Worm (Caenorhabditis elegans) whole organism, L1 larva: ENCODE data around the gene clec-73.
A peak's percentile ranks its signal among the peaks of the same experiment; 100 is the strongest.

Experiments used
- C34B4.2 ChIP-seq: sonication (generic microtip); optimal IDR thresholded peaks from 2 replicates; lab custom pipeline; 2017; ENCODE audit warnings: mild to moderate bottlenecking, missing genetic modification characterization, missing compliant biosample characterization
- F16B12.6 ChIP-seq: fragments of 150-350 bp; optimal IDR thresholded peaks from 2 replicates; lab custom pipeline; 2014; ENCODE audit warnings: missing biosample characterization, missing genetic modification characterization
- alr-1 ChIP-seq: fragments of 200-800 bp; sonication (Bioruptor generic); optimal IDR thresholded peaks from 2 replicates; lab custom pipeline; 2018; ENCODE audit warnings: borderline replicate concordance, mild to moderate bottlenecking, missing genetic modification characterization, missing compliant biosample characterization
- aly-2 ChIP-seq: fragments of 150-350 bp; optimal IDR thresholded peaks from 2 replicates; lab custom pipeline; 2014; ENCODE audit warnings: missing biosample characterization, missing genetic modification characterization
- ama-1 ChIP-seq: fragments of 150-350 bp; optimal IDR thresholded peaks from 2 replicates; lab custom pipeline; 2014
- ceh-82 ChIP-seq, 3 experiments: fragments of 150-350 bp in 1 of 3; sonication (generic microtip) in 2 of 3; optimal IDR thresholded peaks; 2 replicates each; lab custom pipeline; 2014 to 2017; ENCODE audit warnings: missing biosample characterization in 3 of 3, missing genetic modification characterization in 3 of 3
- ceh-88 ChIP-seq: fragments of 200-800 bp; sonication (Bioruptor generic); IDR thresholded peaks from 2 replicates; pipeline ENCODE4 v1.3.6; 2022; ENCODE audit warnings: missing genetic modification characterization, missing compliant biosample characterization
- ces-1 ChIP-seq: fragments of 150-350 bp; optimal IDR thresholded peaks from 2 replicates; lab custom pipeline; 2014; ENCODE audit warnings: missing biosample characterization, missing genetic modification reagents, missing genetic modification characterization
- dpl-1 ChIP-seq, 3 experiments: fragments of 150-350 bp in 2 of 3; sonication (generic microtip) in 1 of 3; optimal IDR thresholded peaks; 2 replicates each; lab custom pipeline; 2014 to 2017; ENCODE audit warnings: missing biosample characterization in 3 of 3, missing genetic modification characterization in 3 of 3, missing genetic modification reagents in 3 of 3
- dsc-1 ChIP-seq: sonication (generic microtip); optimal IDR thresholded peaks from 2 replicates; lab custom pipeline; 2016; ENCODE audit warnings: mild to moderate bottlenecking, missing genetic modification characterization, missing compliant biosample characterization
- egl-13 ChIP-seq: sonication (generic microtip); optimal IDR thresholded peaks from 2 replicates; lab custom pipeline; 2016; ENCODE audit warnings: missing genotype, missing genetic modification reagents, missing genetic modification characterization, missing compliant biosample characterization
- elt-3 ChIP-seq, 6 experiments: fragments of 150-350 bp in 1 of 6; sonication (generic microtip); optimal IDR thresholded peaks; 2 replicates each; lab custom pipeline; 2017 to 2018; ENCODE audit warnings: missing biosample characterization in 6 of 6, missing genetic modification characterization in 6 of 6, inconsistent platforms in 1 of 6
- fkh-10 ChIP-seq: sonication (generic microtip); optimal IDR thresholded peaks from 2 replicates; lab custom pipeline; 2017; ENCODE audit warnings: missing biosample characterization, missing genetic modification reagents, missing genetic modification characterization
- fkh-4 ChIP-seq: sonication (generic microtip); optimal IDR thresholded peaks from 2 replicates; lab custom pipeline; 2016; ENCODE audit warnings: missing compliant biosample characterization, missing genetic modification characterization, borderline replicate concordance
- fkh-8 ChIP-seq: sonication (generic microtip); optimal IDR thresholded peaks from 2 replicates; lab custom pipeline; 2016; ENCODE audit warnings: mild to moderate bottlenecking, missing genetic modification characterization, missing compliant biosample characterization
- fos-1 ChIP-seq: fragments of 150-350 bp; optimal IDR thresholded peaks from 2 replicates; lab custom pipeline; 2014; ENCODE audit warnings: missing biosample characterization, missing genetic modification characterization
- irx-1 ChIP-seq: sonication (generic microtip); optimal IDR thresholded peaks from 2 replicates; lab custom pipeline; 2016; ENCODE audit warnings: missing genetic modification characterization, missing compliant biosample characterization
- isw-1 ChIP-seq: fragments of 200-800 bp; sonication (Bioruptor generic); IDR thresholded peaks from 2 replicates; pipeline ENCODE4 v1.3.6; 2022; ENCODE audit warnings: missing genetic modification characterization, missing compliant biosample characterization
- jun-1 ChIP-seq: fragments of 150-350 bp; optimal IDR thresholded peaks from 2 replicates; lab custom pipeline; 2014; ENCODE audit warnings: missing biosample characterization, missing genetic modification reagents, missing genetic modification characterization
- lin-13 ChIP-seq: fragments of 150-350 bp; optimal IDR thresholded peaks from 2 replicates; lab custom pipeline; 2014; ENCODE audit warnings: missing biosample characterization, missing genetic modification reagents, missing genetic modification characterization
- lin-14 ChIP-seq: fragments of 200-800 bp; sonication (Bioruptor generic); optimal IDR thresholded peaks from 2 replicates; lab custom pipeline; 2018; ENCODE audit warnings: mild to moderate bottlenecking, missing genetic modification characterization, moderate library complexity, missing compliant biosample characterization
- lin-15B ChIP-seq: fragments of 150-350 bp; sonication (generic microtip); optimal IDR thresholded peaks from 3 replicates; lab custom pipeline; 2014; ENCODE audit warnings: missing biosample characterization, missing genetic modification characterization
- lin-35 ChIP-seq, 2 experiments: fragments of 150-350 bp; optimal IDR thresholded peaks; 2 replicates each; lab custom pipeline; 2014; ENCODE audit warnings: missing biosample characterization in 2 of 2, missing genetic modification characterization in 2 of 2, missing genetic modification reagents in 2 of 2
- lsy-2 ChIP-seq, 2 experiments: fragments of 150-350 bp; optimal IDR thresholded peaks; 2 replicates each; lab custom pipeline; 2014; ENCODE audit warnings: missing biosample characterization in 2 of 2, missing genetic modification characterization in 2 of 2
- mab-9 ChIP-seq: fragments of 200-800 bp; sonication (Bioruptor generic); IDR thresholded peaks from 2 replicates; pipeline ENCODE4 v1.3.6; 2022; ENCODE audit warnings: missing genetic modification reagents, missing genetic modification characterization, missing compliant biosample characterization
- nhr-11 ChIP-seq: fragments of 150-350 bp; optimal IDR thresholded peaks from 2 replicates; lab custom pipeline; 2014; ENCODE audit warnings: missing biosample characterization, missing genetic modification characterization
- nhr-12 ChIP-seq: sonication (generic microtip); optimal IDR thresholded peaks from 2 replicates; lab custom pipeline; 2017; ENCODE audit warnings: missing biosample characterization, missing genetic modification characterization
- nhr-19 ChIP-seq: fragments of 200-800 bp; sonication (Bioruptor generic); conservative IDR thresholded peaks from 2 replicates; pipeline ENCODE4 v1.3.6; 2022; ENCODE audit warnings: missing genetic modification characterization, missing compliant biosample characterization
- nhr-20 ChIP-seq: sonication (generic microtip); optimal IDR thresholded peaks from 2 replicates; lab custom pipeline; 2016; ENCODE audit warnings: mild to moderate bottlenecking, missing genetic modification characterization, missing compliant biosample characterization
- nhr-28 ChIP-seq: fragments of 150-350 bp; optimal IDR thresholded peaks from 2 replicates; lab custom pipeline; 2014; ENCODE audit warnings: missing biosample characterization, missing genetic modification characterization
- nhr-71 ChIP-seq: sonication (generic microtip); optimal IDR thresholded peaks from 2 replicates; lab custom pipeline; 2016; ENCODE audit warnings: mild to moderate bottlenecking, missing genetic modification characterization, moderate library complexity, missing compliant biosample characterization
- nhr-76 ChIP-seq: sonication (generic microtip); optimal IDR thresholded peaks from 2 replicates; lab custom pipeline; 2017; ENCODE audit warnings: missing biosample characterization, missing genetic modification characterization
- pag-3 ChIP-seq: sonication (generic microtip); optimal IDR thresholded peaks from 2 replicates; lab custom pipeline; 2017; ENCODE audit warnings: missing genetic modification characterization, mild to moderate bottlenecking, missing compliant biosample characterization, antibody characterized with exemption, borderline replicate concordance; ENCODE audit not compliant: insufficient read depth
- pqm-1 ChIP-seq: sonication (generic microtip); optimal IDR thresholded peaks from 3 replicates; lab custom pipeline; 2017; ENCODE audit warnings: missing biosample characterization, missing genetic modification characterization
- rnt-1 ChIP-seq: sonication (generic microtip); optimal IDR thresholded peaks from 2 replicates; lab custom pipeline; 2016; ENCODE audit warnings: mild to moderate bottlenecking, missing genetic modification characterization, moderate library complexity, missing compliant biosample characterization
- snu-23 ChIP-seq: sonication (generic microtip); optimal IDR thresholded peaks from 2 replicates; lab custom pipeline; 2016; ENCODE audit warnings: missing genetic modification characterization, missing compliant biosample characterization
- sptf-1 ChIP-seq: fragments of 150-350 bp; optimal IDR thresholded peaks from 2 replicates; lab custom pipeline; 2014; ENCODE audit warnings: missing biosample characterization, missing genetic modification characterization
- swsn-7 ChIP-seq: sonication (generic microtip); optimal IDR thresholded peaks from 2 replicates; lab custom pipeline; 2016; ENCODE audit warnings: missing genetic modification characterization, missing compliant biosample characterization
- tlp-1 ChIP-seq: fragments of 150-350 bp; optimal IDR thresholded peaks from 2 replicates; lab custom pipeline; 2014; ENCODE audit warnings: missing biosample characterization, missing genetic modification characterization
- unc-62 ChIP-seq: fragments of 150-350 bp; optimal IDR thresholded peaks from 2 replicates; lab custom pipeline; 2014; ENCODE audit warnings: missing biosample characterization, missing genetic modification reagents, missing genetic modification characterization
- unc-86 ChIP-seq: sonication (generic microtip); optimal IDR thresholded peaks from 2 replicates; lab custom pipeline; 2016; ENCODE audit warnings: missing genetic modification characterization, missing compliant biosample characterization
- unc-98 ChIP-seq: fragments of 200-800 bp; sonication (Bioruptor generic); IDR thresholded peaks from 2 replicates; pipeline ENCODE4 v1.3.6; 2022; ENCODE audit warnings: missing genetic modification characterization, missing compliant biosample characterization
- vab-15 ChIP-seq: sonication (generic microtip); optimal IDR thresholded peaks from 2 replicates; lab custom pipeline; 2017; ENCODE audit warnings: missing genotype, mild to moderate bottlenecking, missing genetic modification characterization, missing compliant biosample characterization
- xbp-1 ChIP-seq: sonication (generic microtip); optimal IDR thresholded peaks from 2 replicates; lab custom pipeline; 2016; ENCODE audit warnings: missing genetic modification characterization, missing compliant biosample characterization
- zag-1 ChIP-seq: fragments of 150-350 bp; optimal IDR thresholded peaks from 2 replicates; lab custom pipeline; 2014; ENCODE audit warnings: missing biosample characterization, missing genetic modification characterization
- zip-4 ChIP-seq: fragments of 200-800 bp; sonication (Bioruptor generic); optimal IDR thresholded peaks from 2 replicates; lab custom pipeline; 2018; ENCODE audit warnings: mild to moderate bottlenecking, missing genetic modification characterization, moderate library complexity, missing compliant biosample characterization
- ztf-4 ChIP-seq: fragments of 150-350 bp; optimal IDR thresholded peaks from 2 replicates; lab custom pipeline; 2014; ENCODE audit warnings: missing biosample characterization, missing genetic modification characterization

Gene clec-73

ce11 chrIV:3994318-3994717 lies 38.3 kb upstream of the clec-73 start, which contains the start of gene F47C12.13:
TSS of gene F47C12.13 (minus strand) at chrIV:3994418.
- TF ChIP-seq zag-1 (tag; lab: Kevin White, UChicago) (no peak), pqm-1 (tag; lab: Kevin White, UChicago) (no peak), unc-62 (GFP tag; lab: Kevin White, UChicago) (no peak), swsn-7 (tag; lab: Kevin White, UChicago) (no peak), F16B12.6 (tag; lab: Kevin White, UChicago) (no peak), fos-1 (tag; lab: Kevin White, UChicago) (no peak), rnt-1 (no peak), ces-1 (no peak), dsc-1 (no peak), nhr-76 (tag; lab: Kevin White, UChicago) (no peak)

ce11 chrIV:3993292-3993691 lies 37.3 kb upstream of the clec-73 start, which contains the start of gene F47C12.6:
TSS of gene F47C12.6 (minus strand) at chrIV:3993392.
- TF ChIP-seq ama-1 (lab: Kevin White, UChicago) (no peak), unc-98 (GFP tag; lab: Robert Waterston, UW) (no peak), dsc-1 (no peak), elt-3 (tag; optimal IDR thresholded peaks at IDR 0.05; lab: Kevin White, UChicago) (no peak), zip-4 (no peak), jun-1 (tag; lab: Kevin White, UChicago) (no peak), fkh-10 (GFP tag; lab: Kevin White, UChicago) (no peak), unc-86 (tag; lab: Kevin White, UChicago) (no peak), nhr-12 (tag; lab: Kevin White, UChicago) (no peak), nhr-71 (tag; lab: Kevin White, UChicago) (no peak), lin-35 (GFP tag; optimal IDR thresholded peaks at IDR 0.05; lab: Kevin White, UChicago) (no peak)
- TF ChIP-seq, all 84 proteins: peak for 0

ce11 chrIV:3988638-3989152 lies 32.7 kb upstream of the clec-73 start, which contains the start of gene clec-78:
TSS of gene clec-78 (plus strand) at chrIV:3989102.
- no peak for TF ChIP-seq sptf-1
- TF ChIP-seq ztf-4 (tag; lab: Kevin White, UChicago), result no peak
- TF ChIP-seq nhr-20 (tag; lab: Kevin White, UChicago), result no peak
- no peak for TF ChIP-seq unc-86 (tag; lab: Kevin White, UChicago)
- no peak for TF ChIP-seq nhr-19 (GFP tag; lab: Robert Waterston, UW)
- no peak for TF ChIP-seq pag-3 (tag; lab: Kevin White, UChicago)
- no peak for TF ChIP-seq elt-3 (tag; optimal IDR thresholded peaks at IDR 0.05; lab: Kevin White, UChicago)
- peak; percentile 87 for TF ChIP-seq tlp-1 (tag; lab: Kevin White, UChicago)
- no peak for TF ChIP-seq nhr-12 (tag; lab: Kevin White, UChicago)
- no peak for TF ChIP-seq nhr-28 (tag; lab: Kevin White, UChicago)
- TF ChIP-seq C34B4.2 (tag; lab: Kevin White, UChicago), result no peak
- TF ChIP-seq vab-15, result no peak
- peak; percentile 98 for TF ChIP-seq jun-1 (tag; lab: Kevin White, UChicago)
- TF ChIP-seq isw-1, result no peak
- no peak for TF ChIP-seq irx-1 (tag; lab: Kevin White, UChicago)
- TF ChIP-seq ces-1, result no peak
- no peak for TF ChIP-seq aly-2
- no peak for TF ChIP-seq snu-23 (GFP tag; lab: Kevin White, UChicago)
- TF ChIP-seq alr-1 (tag; lab: Kevin White, UChicago), result no peak
- no peak for TF ChIP-seq ceh-82 (tag; optimal IDR thresholded peaks at IDR 0.05; lab: Kevin White, UChicago)
- no peak for TF ChIP-seq lsy-2 (tag; optimal IDR thresholded peaks at IDR 0.05; lab: Kevin White, UChicago)
- no peak for TF ChIP-seq egl-13
- no peak for TF ChIP-seq lin-15B (tag; lab: Kevin White, UChicago)
- TF ChIP-seq pqm-1 (tag; lab: Kevin White, UChicago), result peak; percentile 98
- no peak for TF ChIP-seq ama-1 (lab: Kevin White, UChicago)
- no peak for TF ChIP-seq ceh-88 (GFP tag; lab: Robert Waterston, UW)
- no peak for TF ChIP-seq nhr-11 (tag; lab: Kevin White, UChicago)
- TF ChIP-seq xbp-1 (tag; lab: Kevin White, UChicago), result no peak
- no peak for TF ChIP-seq dpl-1 (GFP tag; optimal IDR thresholded peaks at IDR 0.05; lab: Kevin White, UChicago)
- TF ChIP-seq rnt-1, result no peak
- no peak for TF ChIP-seq fkh-8
- no peak for TF ChIP-seq fkh-4 (tag; lab: Kevin White, UChicago)
- TF ChIP-seq lin-13 (GFP tag; lab: Kevin White, UChicago), result no peak
- no peak for TF ChIP-seq mab-9 (GFP tag; lab: Robert Waterston, UW)
- no peak for TF ChIP-seq zag-1 (tag; lab: Kevin White, UChicago)
- TF ChIP-seq lin-14 (GFP tag; lab: Kevin White, UChicago), result no peak
- TF ChIP-seq fkh-10 (GFP tag; lab: Kevin White, UChicago), result no peak
- TF ChIP-seq unc-62 (GFP tag; lab: Kevin White, UChicago), result no peak
- TF ChIP-seq lin-35 (GFP tag; optimal IDR thresholded peaks at IDR 0.05; lab: Kevin White, UChicago), result peak in 1 of 2 experiments; percentile 61
